Worm (Caenorhabditis elegans) whole organism, early embryonic: ENCODE results near the gene srlf-17.

ENCODE experiments used
- B0310.2 ChIP-seq: sonication (generic microtip); optimal IDR thresholded peaks from 2 replicates; lab custom pipeline; 2016; ENCODE audit warnings: mild to moderate bottlenecking, missing genetic modification characterization, missing compliant biosample characterization
- ama-1 ChIP-seq: fragments of 150-350 bp; optimal IDR thresholded peaks from 2 replicates; lab custom pipeline; 2014
- ceh-36 ChIP-seq: sonication (generic microtip); optimal IDR thresholded peaks from 2 replicates; lab custom pipeline; 2016; ENCODE audit warnings: missing genetic modification characterization, inconsistent platforms, missing compliant biosample characterization
- sea-1 ChIP-seq: fragments of 200-800 bp; sonication (Bioruptor generic); conservative IDR thresholded peaks from 2 replicates; pipeline ENCODE4 v1.3.6; 2022; ENCODE audit warnings: missing genetic modification characterization, missing compliant biosample characterization
- tra-4 ChIP-seq: sonication (generic microtip); optimal IDR thresholded peaks from 2 replicates; lab custom pipeline; 2017; ENCODE audit warnings: missing genetic modification characterization, missing compliant biosample characterization

- TF ChIP-seq ama-1 (lab: Kevin White, UChicago), result no peak
- TF ChIP-seq tra-4 (tag; lab: Kevin White, UChicago), result no peak
- no peak for TF ChIP-seq ceh-36 (tag; lab: Kevin White, UChicago)
- no peak for TF ChIP-seq B0310.2 (tag; lab: Kevin White, UChicago)
- TF ChIP-seq sea-1 (GFP tag; lab: Robert Waterston, UW), result no peak
Measured at ce11 chrIV:11145929-11146339, 43.4 kb upstream of the srlf-17 start.
